Fruit fly (Drosophila melanogaster) whole organism, embryonic: ENCODE results near the gene CG43090.

Experiments used
- CG10462 ChIP-seq: fragments of 200-800 bp; sonication (Bioruptor generic); optimal IDR thresholded peaks from 2 replicates; lab custom pipeline; 2016; ENCODE audit warnings: missing biosample characterization, missing genetic modification characterization
- CG10654 ChIP-seq: fragments of 200-800 bp; sonication (Bioruptor generic); optimal IDR thresholded peaks from 2 replicates; lab custom pipeline; 2016; ENCODE audit warnings: missing biosample characterization, missing genetic modification characterization
- CG10979 ChIP-seq: fragments of 200-800 bp; sonication (Bioruptor generic); optimal IDR thresholded peaks from 2 replicates; lab custom pipeline; 2018; ENCODE audit warnings: missing biosample characterization, mild to moderate bottlenecking, missing genetic modification characterization, moderate library complexity
- CG11504 ChIP-seq: fragments of 200-800 bp; sonication (Bioruptor generic); optimal IDR thresholded peaks from 3 replicates; lab custom pipeline; 2019; ENCODE audit warnings: missing biosample characterization, mild to moderate bottlenecking, missing genetic modification characterization, moderate library complexity
- CG11696 ChIP-seq: fragments of 200-800 bp; sonication (Bioruptor generic); IDR thresholded peaks from 2 replicates; pipeline ENCODE4 v1.3.6; 2022; ENCODE audit warnings: missing biosample characterization, missing genetic modification characterization
- CG1647 ChIP-seq: fragments of 200-800 bp; sonication (Bioruptor generic); optimal IDR thresholded peaks from 3 replicates; lab custom pipeline; 2016; ENCODE audit warnings: missing biosample characterization, missing genetic modification characterization
- CG17568 ChIP-seq: fragments of 200-800 bp; sonication (Bioruptor generic); optimal IDR thresholded peaks from 2 replicates; lab custom pipeline; 2018; ENCODE audit warnings: missing biosample characterization, mild to moderate bottlenecking, missing genetic modification characterization, moderate library complexity
- CG2889 ChIP-seq: fragments of 200-800 bp; sonication (Bioruptor generic); IDR thresholded peaks from 3 replicates; pipeline ENCODE4 v1.3.6; 2022; ENCODE audit warnings: missing biosample characterization, missing genetic modification characterization
- CG31365 ChIP-seq: fragments of 200-800 bp; sonication (Bioruptor generic); optimal IDR thresholded peaks from 2 replicates; lab custom pipeline; 2018; ENCODE audit warnings: missing biosample characterization, mild to moderate bottlenecking, missing genetic modification characterization
- CG3407 ChIP-seq: fragments of 200-800 bp; sonication (Bioruptor generic); optimal IDR thresholded peaks from 2 replicates; lab custom pipeline; 2018; ENCODE audit warnings: missing biosample characterization, mild to moderate bottlenecking, missing genetic modification characterization
- CG34376 ChIP-seq: fragments of 200-800 bp; sonication (Bioruptor generic); optimal IDR thresholded peaks from 2 replicates; lab custom pipeline; 2018; ENCODE audit warnings: missing biosample characterization, mild to moderate bottlenecking, missing genetic modification characterization
- CG3995 ChIP-seq: fragments of 200-800 bp; sonication (Bioruptor generic); optimal IDR thresholded peaks from 3 replicates; lab custom pipeline; 2016; ENCODE audit warnings: missing biosample characterization, missing genetic modification characterization
- CG5180 ChIP-seq: fragments of 200-800 bp; sonication (Bioruptor generic); optimal IDR thresholded peaks from 3 replicates; lab custom pipeline; 2017; ENCODE audit warnings: missing biosample characterization, missing genetic modification characterization, mild to moderate bottlenecking, moderate library complexity, missing genetic modification reagents
- CG6175 ChIP-seq: fragments of 200-800 bp; sonication (Bioruptor generic); IDR thresholded peaks from 3 replicates; pipeline ENCODE4 v1.3.6; 2022; ENCODE audit warnings: missing biosample characterization, missing genetic modification characterization
- CG6689 ChIP-seq: fragments of 200-800 bp; sonication (Bioruptor generic); IDR thresholded peaks from 2 replicates; pipeline ENCODE4 v1.3.6; 2022; ENCODE audit warnings: missing biosample characterization, missing genetic modification characterization
- CG7556 ChIP-seq: fragments of 200-800 bp; sonication (Bioruptor generic); optimal IDR thresholded peaks from 2 replicates; lab custom pipeline; 2017; ENCODE audit warnings: missing biosample characterization, mild to moderate bottlenecking, missing genetic modification characterization
- CG7928 ChIP-seq: fragments of 200-800 bp; sonication (Bioruptor generic); optimal IDR thresholded peaks from 2 replicates; lab custom pipeline; 2017; ENCODE audit warnings: missing biosample characterization, mild to moderate bottlenecking, missing genetic modification characterization
- CG8359 ChIP-seq: fragments of 200-800 bp; sonication (Bioruptor generic); optimal IDR thresholded peaks from 2 replicates; lab custom pipeline; 2017; ENCODE audit warnings: missing biosample characterization, mild to moderate bottlenecking, missing genetic modification characterization, borderline replicate concordance
- CG9727 ChIP-seq: fragments of 200-800 bp; sonication (Bioruptor generic); optimal IDR thresholded peaks from 3 replicates; lab custom pipeline; 2017; ENCODE audit warnings: missing biosample characterization, mild to moderate bottlenecking, missing genetic modification characterization
- CG9817 ChIP-seq: fragments of 200-800 bp; sonication (Bioruptor generic); optimal IDR thresholded peaks from 2 replicates; lab custom pipeline; 2018; ENCODE audit warnings: missing biosample characterization, mild to moderate bottlenecking, missing genetic modification characterization, moderate library complexity
- CTCF ChIP-seq: fragments of 200-800 bp; sonication (Bioruptor generic); optimal IDR thresholded peaks from 2 replicates; lab custom pipeline; 2017; ENCODE audit warnings: missing biosample characterization, mild to moderate bottlenecking, missing genetic modification characterization, moderate library complexity
- Deaf1 ChIP-seq: fragments of 200-800 bp; optimal IDR thresholded peaks from 3 replicates; lab custom pipeline; 2019; ENCODE audit warnings: missing biosample characterization, mild to moderate bottlenecking, missing genetic modification characterization, moderate library complexity
- Dll ChIP-seq: fragments of 200-800 bp; sonication (Bioruptor generic); IDR thresholded peaks from 4 replicates; pipeline ENCODE4 v1.3.6; 2022; ENCODE audit warnings: missing biosample characterization, missing genetic modification characterization; ENCODE audit not compliant: partially characterized antibody
- ERR ChIP-seq: fragments of 200-800 bp; sonication (Bioruptor generic); optimal IDR thresholded peaks from 2 replicates; lab custom pipeline; 2016; ENCODE audit warnings: missing biosample characterization, missing genetic modification characterization
- H2.0 ChIP-seq: fragments of 200-800 bp; sonication (Bioruptor generic); IDR thresholded peaks from 2 replicates; pipeline ENCODE4 v1.3.6; 2022; ENCODE audit warnings: missing biosample characterization, missing genetic modification characterization
- Hmr ChIP-seq: fragments of 200-800 bp; sonication (Bioruptor generic); optimal IDR thresholded peaks from 3 replicates; lab custom pipeline; 2017; ENCODE audit warnings: mild to moderate bottlenecking, missing biosample characterization, missing genetic modification reagents, missing genetic modification characterization
- Hmx ChIP-seq: fragments of 200-800 bp; sonication (Bioruptor generic); optimal IDR thresholded peaks from 2 replicates; lab custom pipeline; 2016; ENCODE audit warnings: missing biosample characterization, missing genetic modification characterization
- Hr78 ChIP-seq, 2 experiments: fragments of 200-800 bp in 1 of 2; fragments of >200 bp in 1 of 2; sonication (Bioruptor generic) in 1 of 2; optimal IDR thresholded peaks; 2 replicates each; lab custom pipeline; 2017 to 2019; ENCODE audit warnings: missing biosample characterization in 2 of 2, missing genetic modification characterization in 2 of 2, mild to moderate bottlenecking in 1 of 2, moderate library complexity in 1 of 2
- MBD-R2 ChIP-seq: fragments of 200-800 bp; sonication (Bioruptor generic); IDR thresholded peaks from 2 replicates; pipeline ENCODE4 v1.3.6; 2022; ENCODE audit warnings: missing biosample characterization, missing genetic modification characterization
- Myb ChIP-seq: fragments of 200-800 bp; sonication (Bioruptor generic); optimal IDR thresholded peaks from 2 replicates; lab custom pipeline; 2016; ENCODE audit warnings: missing biosample characterization, missing genetic modification characterization
- NC2β ChIP-seq: fragments of 200-800 bp; sonication (Bioruptor generic); optimal IDR thresholded peaks from 2 replicates; lab custom pipeline; 2016; ENCODE audit warnings: missing biosample characterization, missing genetic modification characterization
- NFAT ChIP-seq: fragments of 200-800 bp; sonication (Bioruptor generic); IDR thresholded peaks from 2 replicates; pipeline ENCODE4 v1.3.6; 2022; ENCODE audit warnings: missing biosample characterization, missing genetic modification characterization
- Oaz ChIP-seq: fragments of 200-800 bp; sonication (Bioruptor generic); IDR thresholded peaks from 2 replicates; pipeline ENCODE4 v1.3.6; 2022; ENCODE audit warnings: missing biosample characterization, missing genetic modification characterization
- Side ChIP-seq: fragments of 200-800 bp; sonication (Bioruptor generic); optimal IDR thresholded peaks from 2 replicates; lab custom pipeline; 2016; ENCODE audit warnings: missing biosample characterization, missing genetic modification characterization
- Sox100B ChIP-seq: fragments of 200-800 bp; sonication (Bioruptor generic); optimal IDR thresholded peaks from 3 replicates; lab custom pipeline; 2018; ENCODE audit warnings: missing biosample characterization, mild to moderate bottlenecking, missing genetic modification characterization
- Trl ChIP-seq, 3 experiments: fragments of >200 bp in 2 of 3; fragments of 200-800 bp in 1 of 3; sonication (Bioruptor generic) in 1 of 3; optimal IDR thresholded peaks; 2 replicates in 1 of 3; 3 replicates in 2 of 3; lab custom pipeline; 2016 to 2017; ENCODE audit warnings: missing biosample characterization in 1 of 3, missing genetic modification characterization in 1 of 3
- cato ChIP-seq: fragments of 200-800 bp; sonication (Bioruptor generic); optimal IDR thresholded peaks from 2 replicates; lab custom pipeline; 2016; ENCODE audit warnings: missing biosample characterization, missing genetic modification characterization, borderline replicate concordance
- croc ChIP-seq: fragments of 200-800 bp; sonication (Bioruptor generic); conservative IDR thresholded peaks from 3 replicates; pipeline ENCODE4 v1.3.6; 2022; ENCODE audit warnings: missing biosample characterization, missing genetic modification characterization
- crp ChIP-seq, 2 experiments: fragments of 200-800 bp; sonication (Bioruptor generic); optimal IDR thresholded peaks; 2 replicates in 1 of 2; 3 replicates in 1 of 2; lab custom pipeline; 2017; ENCODE audit warnings: missing biosample characterization in 2 of 2, missing genetic modification characterization in 2 of 2, mild to moderate bottlenecking in 1 of 2, moderate library complexity in 1 of 2
- danr ChIP-seq: fragments of 200-800 bp; sonication (Bioruptor generic); IDR thresholded peaks from 2 replicates; pipeline ENCODE4 v1.3.6; 2022; ENCODE audit warnings: missing biosample characterization, missing genetic modification characterization
- ems ChIP-seq: fragments of 200-800 bp; sonication (Bioruptor generic); optimal IDR thresholded peaks from 3 replicates; lab custom pipeline; 2016; ENCODE audit warnings: missing biosample characterization, missing genetic modification characterization
- fd64A ChIP-seq: fragments of 200-800 bp; sonication (Bioruptor generic); optimal IDR thresholded peaks from 3 replicates; lab custom pipeline; 2018; ENCODE audit warnings: missing biosample characterization, mild to moderate bottlenecking, missing genetic modification characterization
- gcm ChIP-seq: fragments of 200-800 bp; sonication (Bioruptor generic); optimal IDR thresholded peaks from 2 replicates; lab custom pipeline; 2019; ENCODE audit warnings: missing biosample characterization, mild to moderate bottlenecking, missing genetic modification characterization, moderate library complexity
- h ChIP-seq: fragments of >200 bp; optimal IDR thresholded peaks from 2 replicates; lab custom pipeline; 2017
- knrl ChIP-seq: fragments of 200-800 bp; sonication (Bioruptor generic); IDR thresholded peaks from 3 replicates; pipeline ENCODE4 v1.3.6; 2022; ENCODE audit warnings: missing biosample characterization, missing genetic modification characterization; ENCODE audit not compliant: partially characterized antibody
- nau ChIP-seq: fragments of 200-800 bp; sonication (Bioruptor generic); optimal IDR thresholded peaks from 3 replicates; lab custom pipeline; 2017; ENCODE audit warnings: missing biosample characterization, mild to moderate bottlenecking, missing genetic modification characterization, missing genetic modification reagents
- nerfin-1 ChIP-seq: fragments of 200-800 bp; sonication (Bioruptor generic); optimal IDR thresholded peaks from 3 replicates; lab custom pipeline; 2019; ENCODE audit warnings: missing biosample characterization, mild to moderate bottlenecking, missing genetic modification characterization, moderate library complexity
- pita ChIP-seq: fragments of 200-800 bp; sonication (Bioruptor generic); optimal IDR thresholded peaks from 2 replicates; lab custom pipeline; 2017; ENCODE audit warnings: missing biosample characterization, mild to moderate bottlenecking, missing genetic modification characterization
- vfl ChIP-seq: fragments of 200-800 bp; sonication (Bioruptor generic); optimal IDR thresholded peaks from 2 replicates; lab custom pipeline; 2016; ENCODE audit warnings: missing biosample characterization, missing genetic modification characterization
- zfh2 ChIP-seq: fragments of 200-800 bp; sonication (Bioruptor generic); optimal IDR thresholded peaks from 2 replicates; lab custom pipeline; 2016; ENCODE audit warnings: missing biosample characterization, missing genetic modification characterization

Gene CG43090

DNA sequence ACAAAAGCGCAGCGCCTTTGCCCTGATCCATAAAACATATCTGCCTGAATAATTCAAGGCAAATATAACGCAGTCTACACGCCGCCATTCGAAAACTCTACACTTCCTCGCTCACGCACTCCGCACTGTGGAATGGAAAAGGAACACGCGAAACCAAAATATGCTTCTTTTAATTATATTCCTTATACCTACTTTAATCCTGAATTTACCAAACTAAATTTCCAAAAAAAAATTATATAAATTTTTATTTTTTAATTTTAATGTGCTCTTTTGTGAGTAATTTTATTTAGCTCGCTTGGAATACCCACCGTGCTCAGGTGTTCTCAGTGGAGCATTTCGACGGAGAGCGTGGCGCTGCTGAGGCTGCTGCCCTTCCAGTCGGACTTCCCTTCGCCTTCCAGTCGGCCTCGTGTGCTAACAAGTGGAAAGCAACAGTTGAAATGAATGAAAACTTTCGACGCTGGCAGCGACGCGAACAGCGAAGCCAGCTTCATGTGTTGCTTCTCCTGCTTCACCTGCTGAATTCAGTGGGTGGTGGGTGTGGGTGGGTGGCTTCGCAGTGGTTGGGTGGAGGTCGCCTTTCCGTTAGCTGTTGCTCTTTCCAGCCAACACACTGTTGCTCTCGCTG is 6.4 kb downstream of the CG43090 start (continued):
- TF ChIP-seq ERR (GFP tag; lab: Kevin White, UChicago) (no peak), nerfin-1 (no peak), h (lab: Kevin White, UChicago) (no peak), zfh2 (GFP tag; lab: Kevin White, UChicago) (peak; percentile 24), NFAT (GFP tag; lab: Robert Waterston, UW) (peak; percentile 73), CG10462 (GFP tag; lab: Kevin White, UChicago) (peak; percentile 22), CG7928 (GFP tag; lab: Kevin White, UChicago) (peak; percentile 21), Myb (GFP tag; lab: Kevin White, UChicago) (no peak), CG7556 (peak; percentile 86), CG6689 (peak; percentile 91), CG10979 (tag; lab: Kevin White, UChicago) (peak; percentile 57), danr (GFP tag; lab: Robert Waterston, UW) (peak; percentile 80), Hmx (no peak), CG31365 (tag; lab: Kevin White, UChicago) (no peak), knrl (GFP tag; lab: Robert Waterston, UW) (no peak), CG11696 (GFP tag; lab: Robert Waterston, UW) (peak; percentile 77), CG8359 (peak; percentile 17), Trl (optimal IDR thresholded peaks at IDR 0.05; lab: Kevin White, UChicago) (no peak), Trl (GFP tag; optimal IDR thresholded peaks at IDR 0.05; lab: Kevin White, UChicago) (peak; percentile 13), CG11504 (peak; percentile 89), Dll (no peak), MBD-R2 (GFP tag; lab: Robert Waterston, UW) (peak; percentile 57; the same call in 1 of the 2 replicates), Hr78 (GFP tag; optimal IDR thresholded peaks at IDR 0.05; lab: Kevin White, UChicago) (peak in 1 of 2 experiments; percentile 16), CG1647 (GFP tag; lab: Kevin White, UChicago) (no peak), CG17568 (GFP tag; lab: Kevin White, UChicago) (peak; percentile 59), vfl (GFP tag; lab: Kevin White, UChicago) (peak; percentile 20), CG3407 (GFP tag; lab: Kevin White, UChicago) (peak; percentile 48), Hmr (peak; percentile 92), crp (GFP tag; optimal IDR thresholded peaks at IDR 0.05; lab: Kevin White, UChicago) (peak in 1 of 2 experiments; percentile 29), nau (GFP tag; lab: Kevin White, UChicago) (peak; percentile 7), croc (GFP tag; lab: Robert Waterston, UW) (peak; percentile 72; the same call in 2 of the 3 replicates), CG34376 (GFP tag; lab: Kevin White, UChicago) (peak; percentile 21), Sox100B (GFP tag; lab: Kevin White, UChicago) (peak; percentile 76), CG9727 (peak; percentile 76), gcm (GFP tag; lab: Kevin White, UChicago) (no peak), CG3995 (GFP tag; lab: Kevin White, UChicago) (no peak), NC2β (no peak), fd64A (GFP tag; lab: Kevin White, UChicago) (no peak), Oaz (peak; percentile 81), CG2889 (peak; percentile 74; the same call in 2 of the 3 replicates), ems (GFP tag; lab: Kevin White, UChicago) (peak; percentile 48), Deaf1 (tag; lab: Kevin White, UChicago) (peak; percentile 76), CG10654 (GFP tag; lab: Kevin White, UChicago) (peak; percentile 33), CG5180 (GFP tag; lab: Kevin White, UChicago) (peak; percentile 24), CG6175 (GFP tag; lab: Robert Waterston, UW) (peak; percentile 74), Side (no peak), cato (peak; percentile 8), CG9817 (peak; percentile 78), H2.0 (GFP tag; lab: Robert Waterston, UW) (peak; percentile 84), CTCF (GFP tag; lab: Kevin White, UChicago) (no peak), pita (GFP tag; lab: Kevin White, UChicago) (no peak)
